Fruit fly (Drosophila melanogaster) Kc167 (cell line): ENCODE results near the gene flw.

Source experiments
- Sin3A ChIP-seq: fragments of >200 bp; optimal IDR thresholded peaks from 2 replicates; lab custom pipeline; 2018; ENCODE audit warnings: missing external identifiers
- h ChIP-seq: fragments of >200 bp; optimal IDR thresholded peaks from 3 replicates; lab custom pipeline; 2018; ENCODE audit warnings: missing external identifiers
- insv ChIP-seq: fragments of >200 bp; optimal IDR thresholded peaks from 3 replicates; lab custom pipeline; 2018; ENCODE audit warnings: missing external identifiers
- ttk ChIP-seq: sonication (Bioruptor generic); optimal IDR thresholded peaks from 2 replicates; lab custom pipeline; 2017; ENCODE audit warnings: missing external identifiers

Gene flw

dm6 chrX:10454795-10455194 is 69.0 kb downstream of the flw start, which contains the start of gene CG32683:
Gene CG32683 (minus strand): TSS chrX:10454895.
- TF ChIP-seq ttk (no peak), insv (lab: Kevin White, UChicago) (no peak), h (no peak), Sin3A (lab: Kevin White, UChicago) (no peak)
